Fruit fly (Drosophila melanogaster) whole organism, embryonic: Measurements from ENCODE around the gene CG14851.

ENCODE experiments used
- Atf6 ChIP-seq: fragments of 200-800 bp; sonication (Bioruptor generic); IDR thresholded peaks from 2 replicates; pipeline ENCODE4 v1.3.6; 2022; ENCODE audit warnings: missing biosample characterization, missing genetic modification characterization
- Blimp-1 ChIP-seq: fragments of 200-800 bp; sonication (Bioruptor generic); optimal IDR thresholded peaks from 3 replicates; lab custom pipeline; 2018; ENCODE audit warnings: missing biosample characterization, missing genetic modification characterization, mild to moderate bottlenecking, moderate library complexity, missing genetic modification reagents
- CG10462 ChIP-seq: fragments of 200-800 bp; sonication (Bioruptor generic); optimal IDR thresholded peaks from 2 replicates; lab custom pipeline; 2016; ENCODE audit warnings: missing biosample characterization, missing genetic modification characterization
- CG11247 ChIP-seq: fragments of 200-800 bp; sonication (Bioruptor generic); IDR thresholded peaks from 2 replicates; pipeline ENCODE4 v1.3.6; 2022; ENCODE audit warnings: missing biosample characterization, missing genetic modification characterization
- CG11504 ChIP-seq: fragments of 200-800 bp; sonication (Bioruptor generic); optimal IDR thresholded peaks from 3 replicates; lab custom pipeline; 2019; ENCODE audit warnings: missing biosample characterization, mild to moderate bottlenecking, missing genetic modification characterization, moderate library complexity
- CG12236 ChIP-seq: fragments of 200-800 bp; sonication (Bioruptor generic); optimal IDR thresholded peaks from 2 replicates; lab custom pipeline; 2016; ENCODE audit warnings: missing biosample characterization, missing genetic modification characterization
- CG1233 ChIP-seq: fragments of 200-800 bp; sonication (Bioruptor generic); optimal IDR thresholded peaks from 4 replicates; lab custom pipeline; 2018; ENCODE audit warnings: missing biosample characterization, mild to moderate bottlenecking, missing genetic modification characterization
- CG13424 ChIP-seq: fragments of 200-800 bp; sonication (Bioruptor generic); optimal IDR thresholded peaks from 2 replicates; lab custom pipeline; 2019; ENCODE audit warnings: missing biosample characterization, mild to moderate bottlenecking, missing genetic modification characterization, moderate library complexity
- CG14860 ChIP-seq: fragments of 200-800 bp; sonication (Bioruptor generic); IDR thresholded peaks from 3 replicates; pipeline ENCODE4 v1.3.6; 2022; ENCODE audit warnings: missing biosample characterization, missing genetic modification characterization; ENCODE audit not compliant: partially characterized antibody
- CG15479 ChIP-seq: fragments of 200-800 bp; sonication (Bioruptor generic); optimal IDR thresholded peaks from 3 replicates; lab custom pipeline; 2019; ENCODE audit warnings: missing biosample characterization, mild to moderate bottlenecking, missing genetic modification characterization, moderate library complexity
- CG15514 ChIP-seq: fragments of 200-800 bp; sonication (Bioruptor generic); optimal IDR thresholded peaks from 3 replicates; lab custom pipeline; 2017; ENCODE audit warnings: missing biosample characterization, missing genetic modification characterization, mild to moderate bottlenecking, moderate library complexity, missing genetic modification reagents
- CG2120 ChIP-seq: fragments of 200-800 bp; sonication (Bioruptor generic); optimal IDR thresholded peaks from 3 replicates; lab custom pipeline; 2016; ENCODE audit warnings: missing biosample characterization, missing genetic modification characterization
- CG3163 ChIP-seq: fragments of 200-800 bp; sonication (Bioruptor generic); optimal IDR thresholded peaks from 3 replicates; lab custom pipeline; 2016; ENCODE audit warnings: missing biosample characterization, missing genetic modification characterization
- CG3847 ChIP-seq: fragments of 200-800 bp; sonication (Bioruptor generic); IDR thresholded peaks from 2 replicates; pipeline ENCODE4 v1.3.6; 2022; ENCODE audit warnings: missing biosample characterization, missing genetic modification characterization
- CG4404 ChIP-seq: fragments of 200-800 bp; sonication (Bioruptor generic); IDR thresholded peaks from 2 replicates; pipeline ENCODE4 v1.3.6; 2022; ENCODE audit warnings: missing biosample characterization, missing genetic modification characterization
- CG6654 ChIP-seq: fragments of 200-800 bp; sonication (Bioruptor generic); optimal IDR thresholded peaks from 2 replicates; lab custom pipeline; 2017; ENCODE audit warnings: missing biosample characterization, mild to moderate bottlenecking, missing genetic modification characterization
- CG7271 ChIP-seq: fragments of 200-800 bp; sonication (Bioruptor generic); optimal IDR thresholded peaks from 2 replicates; lab custom pipeline; 2018; ENCODE audit warnings: missing biosample characterization, mild to moderate bottlenecking, missing genetic modification characterization, moderate library complexity
- CG7928 ChIP-seq: fragments of 200-800 bp; sonication (Bioruptor generic); optimal IDR thresholded peaks from 2 replicates; lab custom pipeline; 2017; ENCODE audit warnings: missing biosample characterization, mild to moderate bottlenecking, missing genetic modification characterization
- CG9215 ChIP-seq: fragments of 200-800 bp; sonication (Bioruptor generic); IDR thresholded peaks from 2 replicates; pipeline ENCODE4 v1.3.6; 2022; ENCODE audit warnings: missing biosample characterization, missing genetic modification characterization
- CG9797 ChIP-seq: fragments of 200-800 bp; sonication (Bioruptor generic); optimal IDR thresholded peaks from 3 replicates; lab custom pipeline; 2018; ENCODE audit warnings: missing biosample characterization, mild to moderate bottlenecking, missing genetic modification characterization
- Camta ChIP-seq: fragments of 200-800 bp; sonication (Bioruptor generic); optimal IDR thresholded peaks from 2 replicates; lab custom pipeline; 2016; ENCODE audit warnings: missing biosample characterization, missing genetic modification characterization
- D19A ChIP-seq: fragments of 200-800 bp; optimal IDR thresholded peaks from 3 replicates; lab custom pipeline; 2019; ENCODE audit warnings: missing biosample characterization, mild to moderate bottlenecking, missing genetic modification characterization, moderate library complexity
- Ets65A ChIP-seq: fragments of 200-800 bp; sonication (Bioruptor generic); peaks from one replicate; lab custom pipeline; 2016; ENCODE audit warnings: missing biosample characterization, missing genetic modification characterization
- H2.0 ChIP-seq: fragments of 200-800 bp; sonication (Bioruptor generic); IDR thresholded peaks from 2 replicates; pipeline ENCODE4 v1.3.6; 2022; ENCODE audit warnings: missing biosample characterization, missing genetic modification characterization
- Hmx ChIP-seq: fragments of 200-800 bp; sonication (Bioruptor generic); optimal IDR thresholded peaks from 2 replicates; lab custom pipeline; 2016; ENCODE audit warnings: missing biosample characterization, missing genetic modification characterization
- Lpt ChIP-seq: fragments of >200 bp; optimal IDR thresholded peaks from 2 replicates; lab custom pipeline; 2018; ENCODE audit warnings: missing biosample characterization, missing genetic modification characterization
- MTF-1 ChIP-seq: fragments of 200-800 bp; sonication (Bioruptor generic); optimal IDR thresholded peaks from 2 replicates; lab custom pipeline; 2018; ENCODE audit warnings: missing biosample characterization, mild to moderate bottlenecking, missing genetic modification characterization, borderline replicate concordance
- Max ChIP-seq: fragments of 200-800 bp; sonication (Bioruptor generic); optimal IDR thresholded peaks from 2 replicates; lab custom pipeline; 2016; ENCODE audit warnings: missing biosample characterization, mild to moderate bottlenecking, missing genetic modification characterization
- Oli ChIP-seq: fragments of 200-800 bp; sonication (Bioruptor generic); optimal IDR thresholded peaks from 2 replicates; lab custom pipeline; 2018; ENCODE audit warnings: missing biosample characterization, mild to moderate bottlenecking, missing genetic modification characterization, moderate library complexity
- Rx ChIP-seq: fragments of 200-800 bp; sonication (Bioruptor generic); IDR thresholded peaks from 2 replicates; pipeline ENCODE4 v1.3.6; 2022; ENCODE audit warnings: missing biosample characterization, missing genetic modification characterization
- ab ChIP-seq: fragments of 200-800 bp; sonication (Bioruptor generic); optimal IDR thresholded peaks from 2 replicates; lab custom pipeline; 2016; ENCODE audit warnings: missing biosample characterization, missing genetic modification characterization
- btn ChIP-seq: fragments of 200-800 bp; sonication (Bioruptor generic); optimal IDR thresholded peaks from 2 replicates; lab custom pipeline; 2016; ENCODE audit warnings: missing biosample characterization, missing genetic modification characterization
- chif ChIP-seq, 2 experiments: fragments of 200-800 bp; sonication (Bioruptor generic); optimal IDR thresholded peaks; 3 replicates each; lab custom pipeline; 2016; ENCODE audit warnings: missing biosample characterization in 2 of 2, missing genetic modification characterization in 2 of 2
- chm ChIP-seq: fragments of 200-800 bp; sonication (Bioruptor generic); IDR thresholded peaks from 2 replicates; pipeline ENCODE4 v1.3.6; 2022; ENCODE audit warnings: missing biosample characterization, missing genetic modification characterization
- ci ChIP-seq: fragments of 200-800 bp; sonication (Bioruptor generic); IDR thresholded peaks from 3 replicates; pipeline ENCODE4 v1.3.6; 2022; ENCODE audit warnings: missing biosample characterization, missing genetic modification characterization
- crol ChIP-seq: fragments of 200-800 bp; sonication (Bioruptor generic); IDR thresholded peaks from 2 replicates; pipeline ENCODE4 v1.3.6; 2022; ENCODE audit warnings: missing biosample characterization, missing genetic modification characterization
- disco-r ChIP-seq: fragments of 200-800 bp; sonication (Bioruptor generic); optimal IDR thresholded peaks from 2 replicates; lab custom pipeline; 2016; ENCODE audit warnings: missing biosample characterization, missing genetic modification characterization
- dysf ChIP-seq: fragments of 200-800 bp; sonication (Bioruptor generic); IDR thresholded peaks from 3 replicates; pipeline ENCODE4 v1.3.6; 2022; ENCODE audit warnings: missing biosample characterization, missing genetic modification characterization
- ewg ChIP-seq: fragments of 200-800 bp; sonication (Bioruptor generic); optimal IDR thresholded peaks from 3 replicates; lab custom pipeline; 2017; ENCODE audit warnings: mild to moderate bottlenecking, missing biosample characterization, missing genetic modification reagents, missing genetic modification characterization
- fru ChIP-seq: fragments of >200 bp; optimal IDR thresholded peaks from 2 replicates; lab custom pipeline; 2017
- gt ChIP-seq: fragments of 200-800 bp; sonication (Bioruptor generic); IDR thresholded peaks from 2 replicates; pipeline ENCODE4 v1.3.6; 2022; ENCODE audit warnings: missing biosample characterization, missing genetic modification characterization
- ham ChIP-seq: fragments of 200-800 bp; sonication (Bioruptor generic); IDR thresholded peaks from 2 replicates; pipeline ENCODE4 v1.3.6; 2022; ENCODE audit warnings: missing biosample characterization, missing genetic modification characterization
- ind ChIP-seq: fragments of 200-800 bp; sonication (Bioruptor generic); optimal IDR thresholded peaks from 3 replicates; lab custom pipeline; 2016; ENCODE audit warnings: missing biosample characterization, missing genetic modification characterization
- kah ChIP-seq: fragments of 200-800 bp; sonication (Bioruptor generic); optimal IDR thresholded peaks from 2 replicates; lab custom pipeline; 2018; ENCODE audit warnings: missing biosample characterization, mild to moderate bottlenecking, missing genetic modification characterization
- maf-S ChIP-seq: fragments of 200-800 bp; sonication (Bioruptor generic); optimal IDR thresholded peaks from 2 replicates; lab custom pipeline; 2016; ENCODE audit warnings: missing biosample characterization, missing genetic modification characterization
- nau ChIP-seq: fragments of 200-800 bp; sonication (Bioruptor generic); optimal IDR thresholded peaks from 3 replicates; lab custom pipeline; 2017; ENCODE audit warnings: missing biosample characterization, mild to moderate bottlenecking, missing genetic modification characterization, missing genetic modification reagents
- pb ChIP-seq: fragments of 200-800 bp; sonication (Bioruptor generic); optimal IDR thresholded peaks from 3 replicates; lab custom pipeline; 2016; ENCODE audit warnings: missing biosample characterization, missing genetic modification characterization
- pho ChIP-seq: fragments of 200-800 bp; sonication (Bioruptor generic); optimal IDR thresholded peaks from 2 replicates; lab custom pipeline; 2016; ENCODE audit warnings: missing biosample characterization, missing genetic modification characterization
- prd ChIP-seq, 3 experiments: fragments of >200 bp in 2 of 3; fragments of 200-800 bp in 1 of 3; sonication (Bioruptor generic) in 1 of 3; optimal IDR thresholded peaks in 2 of 3; IDR thresholded peaks in 1 of 3; 2 replicates in 2 of 3; 3 replicates in 1 of 3; pipeline versions ENCODE4 v1.3.6 to Lab custom; 2017 to 2022; ENCODE audit warnings: missing biosample characterization in 1 of 3, missing genetic modification characterization in 1 of 3
- unpg ChIP-seq: fragments of 200-800 bp; sonication (Bioruptor generic); optimal IDR thresholded peaks from 3 replicates; lab custom pipeline; 2018; ENCODE audit warnings: missing biosample characterization, mild to moderate bottlenecking, missing genetic modification characterization, moderate library complexity
- zfh1 ChIP-seq: fragments of 200-800 bp; sonication (Bioruptor generic); IDR thresholded peaks from 3 replicates; pipeline ENCODE4 v1.3.6; 2022; ENCODE audit warnings: missing biosample characterization, missing genetic modification characterization

The CG14851 gene

dm6 chr3R:14597935-14598424 lies 35.8 kb downstream of the CG14851 start (continued):
- TF ChIP-seq CG11504 (tag; lab: Kevin White, UChicago) (peak; percentile 64), pb (GFP tag; lab: Kevin White, UChicago) (no peak), CG9215 (GFP tag; lab: Robert Waterston, UW) (no peak), ind (GFP tag; lab: Kevin White, UChicago) (no peak), CG7928 (GFP tag; lab: Kevin White, UChicago) (no peak), fru (no peak), disco-r (GFP tag; lab: Kevin White, UChicago) (no peak), CG1233 (GFP tag; lab: Kevin White, UChicago) (peak; percentile 1), CG15479 (GFP tag; lab: Kevin White, UChicago) (peak; percentile 70), CG11247 (GFP tag; lab: Robert Waterston, UW) (no peak), CG4404 (GFP tag; lab: Robert Waterston, UW) (no peak), CG9797 (no peak), ewg (GFP tag; lab: Kevin White, UChicago) (peak; percentile 45), Atf6 (GFP tag; lab: Robert Waterston, UW) (no peak), maf-S (GFP tag; lab: Kevin White, UChicago) (no peak), gt (GFP tag; lab: Robert Waterston, UW) (no peak), Lpt (GFP tag; lab: Kevin White, UChicago) (no peak), Oli (peak; percentile 53), CG10462 (GFP tag; lab: Kevin White, UChicago) (no peak), CG7271 (tag; lab: Kevin White, UChicago) (no peak), unpg (peak; percentile 61), Rx (GFP tag; lab: Robert Waterston, UW) (no peak), ci (peak; percentile 53; the same call in 2 of the 3 replicates), CG12236 (GFP tag; lab: Kevin White, UChicago) (no peak), Max (GFP tag; lab: Kevin White, UChicago) (no peak), pho (GFP tag; lab: Kevin White, UChicago) (no peak), ham (GFP tag; lab: Robert Waterston, UW) (no peak), H2.0 (GFP tag; lab: Robert Waterston, UW) (no peak), CG3847 (GFP tag; lab: Robert Waterston, UW) (no peak), CG2120 (GFP tag; lab: Kevin White, UChicago) (no peak), CG14860 (GFP tag; lab: Robert Waterston, UW) (no peak), chif (GFP tag; optimal IDR thresholded peaks at IDR 0.05; lab: Kevin White, UChicago) (peak in 1 of 2 experiments; percentile 18), Blimp-1 (GFP tag; lab: Kevin White, UChicago) (peak; percentile 51), Hmx (no peak), zfh1 (GFP tag; lab: Robert Waterston, UW) (peak; percentile 52; the same call in 1 of the 3 replicates), btn (no peak), chm (GFP tag; lab: Robert Waterston, UW) (0 out of 2 replicates have a peak, but pooled peaks have one; percentile 36), Camta (GFP tag; lab: Kevin White, UChicago) (no peak), CG3163 (GFP tag; lab: Kevin White, UChicago) (no peak), crol (0 out of 2 replicates have a peak, but pooled peaks have one; percentile 2), Ets65A (GFP tag; lab: Kevin White, UChicago) (peak; percentile 85), CG15514 (no peak), nau (peak; percentile 5), dysf (GFP tag; lab: Robert Waterston, UW) (peak; percentile 38; the same call in 2 of the 3 replicates), MTF-1 (GFP tag; lab: Kevin White, UChicago) (no peak), kah (no peak), D19A (tag; lab: Kevin White, UChicago) (peak; percentile 45), CG6654 (no peak), prd (optimal IDR thresholded peaks at IDR 0.05; lab: Kevin White, UChicago) (no peak), prd (GFP tag; IDR thresholded peaks at IDR 0.05; lab: Robert Waterston, UW) (peak; percentile 4; the same call in 1 of the 3 replicates), ab (GFP tag; lab: Kevin White, UChicago) (no peak), CG13424 (tag; lab: Kevin White, UChicago) (peak; percentile 35)
